Worm (Caenorhabditis elegans) whole organism, L3 larva: ENCODE results near the gene kars-1.

Source experiments
- aly-2 ChIP-seq: fragments of 150-350 bp; optimal IDR thresholded peaks from 2 replicates; lab custom pipeline; 2014; ENCODE audit warnings: missing biosample characterization, missing genetic modification characterization
- fkh-10 ChIP-seq: sonication (generic microtip); optimal IDR thresholded peaks from 2 replicates; lab custom pipeline; 2017; ENCODE audit warnings: missing biosample characterization, missing genetic modification reagents, missing genetic modification characterization
- hmg-11 ChIP-seq: sonication (generic microtip); optimal IDR thresholded peaks from 2 replicates; lab custom pipeline; 2016; ENCODE audit warnings: missing genetic modification characterization, missing compliant biosample characterization
- nhr-25 ChIP-seq: sonication (generic microtip); optimal IDR thresholded peaks from 2 replicates; lab custom pipeline; 2017; ENCODE audit warnings: missing biosample characterization, missing genetic modification characterization

- TF ChIP-seq nhr-25 (tag; lab: Kevin White, UChicago) (no peak), fkh-10 (GFP tag; lab: Kevin White, UChicago) (no peak), aly-2 (tag; lab: Kevin White, UChicago) (no peak), hmg-11 (no peak)
Observed at ce11 chrII:7099231-7099630, 27.0 kb upstream of the kars-1 start.
